Worm (Caenorhabditis elegans) whole organism, mixed stage, embryonic: ENCODE results near the gene W07G4.5.

Source experiments
- bed-3 ChIP-seq: fragments of 200-800 bp; sonication (Bioruptor generic); optimal IDR thresholded peaks from 3 replicates; lab custom pipeline; 2018; ENCODE audit warnings: mild to moderate bottlenecking, missing genetic modification characterization, moderate library complexity, missing compliant biosample characterization
- blmp-1 ChIP-seq: fragments of 150-350 bp; optimal IDR thresholded peaks from 2 replicates; lab custom pipeline; 2014; ENCODE audit warnings: missing biosample characterization, missing genetic modification characterization
- ceh-39 ChIP-seq: fragments of 150-350 bp; optimal IDR thresholded peaks from 2 replicates; lab custom pipeline; 2014; ENCODE audit warnings: missing biosample characterization, missing genetic modification characterization
- ceh-43 ChIP-seq: fragments of 200-800 bp; sonication (Bioruptor generic); optimal IDR thresholded peaks from 2 replicates; lab custom pipeline; 2018; ENCODE audit warnings: mild to moderate bottlenecking, missing genetic modification characterization, moderate library complexity, missing compliant biosample characterization
- ceh-83 ChIP-seq: fragments of 200-800 bp; sonication (Bioruptor generic); optimal IDR thresholded peaks from 2 replicates; lab custom pipeline; 2018; ENCODE audit warnings: mild to moderate bottlenecking, missing genetic modification characterization, missing compliant biosample characterization
- ces-1 ChIP-seq: fragments of 150-350 bp; optimal IDR thresholded peaks from 2 replicates; lab custom pipeline; 2014; ENCODE audit warnings: missing biosample characterization, missing genetic modification reagents, missing genetic modification characterization
- cnd-1 ChIP-seq: fragments of 200-800 bp; sonication (Bioruptor generic); optimal IDR thresholded peaks from 2 replicates; lab custom pipeline; 2018; ENCODE audit warnings: mild to moderate bottlenecking, missing genetic modification characterization, missing compliant biosample characterization
- drap-1 ChIP-seq: fragments of 200-800 bp; sonication (Bioruptor generic); optimal IDR thresholded peaks from 3 replicates; lab custom pipeline; 2018; ENCODE audit warnings: mild to moderate bottlenecking, missing genetic modification characterization, missing compliant biosample characterization
- elt-1 ChIP-seq: sonication (generic microtip); optimal IDR thresholded peaks from 2 replicates; lab custom pipeline; 2017; ENCODE audit warnings: missing genetic modification characterization, mild to moderate bottlenecking, missing compliant biosample characterization, antibody characterized with exemption, moderate library complexity, borderline replicate concordance; ENCODE audit not compliant: insufficient read depth
- elt-3 ChIP-seq: fragments of 150-350 bp; optimal IDR thresholded peaks from 2 replicates; lab custom pipeline; 2014; ENCODE audit warnings: missing biosample characterization, missing genetic modification characterization
- flh-1 ChIP-seq: fragments of 200-800 bp; sonication (Bioruptor generic); optimal IDR thresholded peaks from 2 replicates; lab custom pipeline; 2018; ENCODE audit warnings: mild to moderate bottlenecking, missing genetic modification characterization, moderate library complexity, missing compliant biosample characterization
- ham-2 ChIP-seq: fragments of 200-800 bp; sonication (Bioruptor generic); optimal IDR thresholded peaks from 2 replicates; lab custom pipeline; 2018; ENCODE audit warnings: mild to moderate bottlenecking, missing genetic modification characterization, missing compliant biosample characterization
- hlh-1 ChIP-seq: fragments of 150-350 bp; optimal IDR thresholded peaks from 2 replicates; lab custom pipeline; 2014; ENCODE audit warnings: missing biosample characterization, missing genetic modification reagents, missing genetic modification characterization
- lin-13 ChIP-seq: fragments of 150-350 bp; optimal IDR thresholded peaks from 2 replicates; lab custom pipeline; 2014; ENCODE audit warnings: missing biosample characterization, missing genetic modification characterization
- lin-32 ChIP-seq: fragments of 200-800 bp; sonication (Bioruptor generic); optimal IDR thresholded peaks from 2 replicates; lab custom pipeline; 2018; ENCODE audit warnings: mild to moderate bottlenecking, missing genetic modification characterization, missing compliant biosample characterization
- mab-5 ChIP-seq: fragments of 150-350 bp; optimal IDR thresholded peaks from 2 replicates; lab custom pipeline; 2014; ENCODE audit warnings: missing biosample characterization, missing genetic modification characterization
- mep-1 ChIP-seq: fragments of 150-350 bp; optimal IDR thresholded peaks from 2 replicates; lab custom pipeline; 2017; ENCODE audit warnings: missing biosample characterization, missing genetic modification reagents, missing genetic modification characterization, inconsistent platforms
- nhr-12 ChIP-seq: fragments of 150-350 bp; optimal IDR thresholded peaks from 2 replicates; lab custom pipeline; 2014; ENCODE audit warnings: missing biosample characterization, missing genetic modification characterization
- nhr-2 ChIP-seq: fragments of 150-350 bp; optimal IDR thresholded peaks from 2 replicates; lab custom pipeline; 2014; ENCODE audit warnings: missing biosample characterization, missing genetic modification characterization
- nhr-237 ChIP-seq: fragments of 150-350 bp; optimal IDR thresholded peaks from 2 replicates; lab custom pipeline; 2014; ENCODE audit warnings: missing biosample characterization, missing genetic modification characterization
- nhr-28 ChIP-seq: fragments of 150-350 bp; optimal IDR thresholded peaks from 2 replicates; lab custom pipeline; 2014; ENCODE audit warnings: missing biosample characterization, missing genetic modification characterization
- pha-4 ChIP-seq: fragments of 150-350 bp; optimal IDR thresholded peaks from 2 replicates; lab custom pipeline; 2018; ENCODE audit warnings: missing biosample characterization, missing genetic modification reagents, missing genetic modification characterization
- sem-2 ChIP-seq: fragments of 200-800 bp; sonication (Bioruptor generic); optimal IDR thresholded peaks from 2 replicates; lab custom pipeline; 2018; ENCODE audit warnings: mild to moderate bottlenecking, missing genetic modification characterization, missing compliant biosample characterization
- snpc-4 ChIP-seq: fragments of 150-350 bp; optimal IDR thresholded peaks from 2 replicates; lab custom pipeline; 2014; ENCODE audit warnings: missing biosample characterization, missing genetic modification characterization
- sptf-1 ChIP-seq: sonication (generic microtip); optimal IDR thresholded peaks from 2 replicates; lab custom pipeline; 2017; ENCODE audit warnings: mild to moderate bottlenecking, missing genetic modification characterization, moderate library complexity, missing compliant biosample characterization
- tbx-8 ChIP-seq: fragments of 200-800 bp; sonication (Bioruptor generic); optimal IDR thresholded peaks from 2 replicates; lab custom pipeline; 2018; ENCODE audit warnings: mild to moderate bottlenecking, missing genetic modification characterization, moderate library complexity, missing compliant biosample characterization
- unc-120 ChIP-seq: sonication (generic microtip); optimal IDR thresholded peaks from 2 replicates; lab custom pipeline; 2017; ENCODE audit warnings: missing genetic modification characterization, missing compliant biosample characterization; ENCODE audit not compliant: poor library complexity, severe bottlenecking
- unc-39 ChIP-seq: fragments of 150-350 bp; optimal IDR thresholded peaks from 2 replicates; lab custom pipeline; 2014; ENCODE audit warnings: missing biosample characterization, missing genetic modification characterization
- unc-62 ChIP-seq: fragments of 150-350 bp; optimal IDR thresholded peaks from 2 replicates; lab custom pipeline; 2014; ENCODE audit warnings: missing biosample characterization, missing genetic modification reagents, missing genetic modification characterization
- zip-8 ChIP-seq: fragments of 150-350 bp; optimal IDR thresholded peaks from 2 replicates; lab custom pipeline; 2014; ENCODE audit warnings: missing biosample characterization, missing genetic modification characterization
- ztf-11 ChIP-seq: fragments of 150-350 bp; optimal IDR thresholded peaks from 2 replicates; lab custom pipeline; 2014; ENCODE audit warnings: missing biosample characterization, missing genetic modification characterization

W07G4.5 gene

DNA sequence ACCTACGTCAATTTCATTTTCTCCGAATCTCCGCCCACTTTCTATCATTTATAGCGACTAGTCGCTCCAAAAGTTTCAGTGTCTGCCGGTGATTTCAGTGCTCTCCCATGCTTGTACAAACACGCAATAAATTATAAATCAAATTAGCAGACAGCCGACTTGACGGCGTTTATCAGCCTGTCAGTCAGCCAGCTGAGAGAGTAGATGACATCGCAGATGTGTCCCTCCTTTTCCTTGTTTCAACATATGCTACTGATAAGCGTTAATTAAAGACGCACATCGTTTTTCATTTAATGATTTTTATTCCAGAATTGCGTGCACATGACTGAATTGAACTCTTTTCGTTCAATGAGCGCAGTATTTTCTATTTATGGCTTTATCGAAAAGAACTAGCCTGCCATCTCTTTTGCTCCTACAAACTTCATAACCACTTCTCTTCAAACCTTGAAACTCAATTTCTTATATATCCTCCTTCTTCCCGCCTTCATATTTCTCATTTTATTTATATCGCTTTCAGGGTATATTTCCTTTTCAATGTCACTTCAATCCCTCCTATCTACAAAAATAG, 4.5 kb upstream of the W07G4.5 start, which contains the start of gene lap-2:
TSS of gene lap-2 (plus strand) at position 518 of the 568 bp plus-strand sequence.
- TF ChIP-seq flh-1 (GFP tag; lab: Kevin White, UChicago) = no peak
- peak; percentile 71 for TF ChIP-seq unc-62 (GFP tag; lab: Kevin White, UChicago)

DNA sequence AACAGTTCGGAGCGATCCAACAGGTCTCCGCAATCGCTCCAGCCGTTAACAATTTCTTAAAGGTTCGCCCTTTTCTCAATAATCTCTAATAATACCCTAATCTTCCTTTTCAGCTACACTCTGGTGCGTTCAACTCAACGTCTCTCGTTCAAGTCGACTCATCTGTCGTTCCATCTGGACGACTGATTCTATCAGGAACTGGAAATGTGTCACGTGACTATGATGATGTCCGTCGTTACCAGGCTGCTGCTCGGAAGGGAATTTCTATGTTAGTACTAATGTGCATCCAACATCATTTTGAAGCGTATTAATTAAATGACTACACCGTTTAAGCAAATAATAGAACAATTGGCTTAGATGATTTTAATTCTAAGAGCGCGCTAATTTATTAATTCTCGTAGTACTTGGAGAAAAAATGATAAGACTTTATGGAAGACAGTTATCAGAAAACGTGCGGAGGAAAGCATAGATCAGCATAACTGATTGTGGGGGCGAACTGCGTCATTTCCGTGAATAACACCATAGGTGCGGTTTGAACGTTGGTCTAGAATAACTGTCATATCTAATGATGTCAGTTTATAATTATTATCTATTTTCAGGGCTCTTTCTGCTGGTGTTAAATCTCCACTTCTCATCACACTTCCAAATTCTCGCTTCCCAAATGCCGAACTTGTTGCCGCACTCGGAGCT, 3.8 kb upstream of the W07G4.5 start:
- no peak for TF ChIP-seq lin-32 (GFP tag; lab: Kevin White, UChicago)
- TF ChIP-seq ztf-11 = no peak
- no peak for TF ChIP-seq flh-1 (GFP tag; lab: Kevin White, UChicago)
- TF ChIP-seq bed-3 (GFP tag; lab: Kevin White, UChicago) = no peak
- no peak for TF ChIP-seq unc-39 (tag; lab: Kevin White, UChicago)
- no peak for TF ChIP-seq elt-3 (tag; lab: Kevin White, UChicago)
- TF ChIP-seq unc-120 = no peak
- TF ChIP-seq hlh-1 (tag; lab: Kevin White, UChicago) = no peak
- TF ChIP-seq snpc-4 (tag; lab: Kevin White, UChicago) = no peak
- TF ChIP-seq ceh-43 (GFP tag; lab: Kevin White, UChicago) = no peak
- no peak for TF ChIP-seq ceh-39
- TF ChIP-seq zip-8 (tag; lab: Kevin White, UChicago) = no peak
- no peak for TF ChIP-seq cnd-1 (tag; lab: Kevin White, UChicago)
- TF ChIP-seq, all 35 proteins: peak for 0

ce11 chrV:13045017-13045416, 2.8 kb upstream of the W07G4.5 start:
- TF ChIP-seq elt-1 (tag; lab: Kevin White, UChicago) = no peak
- no peak for TF ChIP-seq unc-120

- TF ChIP-seq unc-120 (no peak), ces-1 (GFP tag; lab: Kevin White, UChicago) (no peak), flh-1 (GFP tag; lab: Kevin White, UChicago) (no peak), mab-5 (no peak), sem-2 (GFP tag; lab: Kevin White, UChicago) (no peak), ceh-83 (GFP tag; lab: Kevin White, UChicago) (no peak), bed-3 (GFP tag; lab: Kevin White, UChicago) (no peak), ham-2 (GFP tag; lab: Kevin White, UChicago) (no peak), lin-32 (GFP tag; lab: Kevin White, UChicago) (no peak), lin-13 (tag; lab: Kevin White, UChicago) (no peak), tbx-8 (GFP tag; lab: Kevin White, UChicago) (no peak), ztf-11 (no peak), pha-4 (no peak), nhr-237 (tag; lab: Kevin White, UChicago) (no peak)
These were observed 1.4 kb upstream of the W07G4.5 start for ce11 chrV:13046125-13047123.

DNA sequence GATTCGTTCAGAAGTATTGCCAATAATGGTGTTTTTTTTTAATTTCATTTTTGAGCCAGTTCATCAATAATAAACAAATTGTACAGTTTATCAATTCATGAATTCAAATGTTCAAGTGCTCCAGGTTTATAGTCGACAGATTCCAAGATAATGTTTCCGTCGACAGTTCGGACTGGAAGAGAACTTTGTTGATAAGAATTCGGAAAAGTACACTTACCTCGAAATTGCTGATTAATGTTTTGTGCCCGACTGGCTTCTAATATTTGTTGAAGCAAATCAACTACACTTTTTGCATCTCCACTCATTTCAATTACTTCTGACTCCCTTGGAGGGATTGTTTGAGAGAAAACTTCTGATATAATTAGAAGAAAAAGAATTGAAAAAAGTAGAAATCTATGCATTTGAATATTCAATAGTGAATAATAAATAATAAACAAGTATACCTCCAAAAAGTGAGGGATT, 1.4 kb downstream of the W07G4.5 start, which contains the start of gene W07G4.8:
TSS of gene W07G4.8 (minus strand) at position 412 of the 462 bp plus-strand sequence.
- no peak for TF ChIP-seq lin-13 (tag; lab: Kevin White, UChicago)
- no peak for TF ChIP-seq unc-62 (GFP tag; lab: Kevin White, UChicago)
- TF ChIP-seq, all 35 proteins: peak for 0

DNA sequence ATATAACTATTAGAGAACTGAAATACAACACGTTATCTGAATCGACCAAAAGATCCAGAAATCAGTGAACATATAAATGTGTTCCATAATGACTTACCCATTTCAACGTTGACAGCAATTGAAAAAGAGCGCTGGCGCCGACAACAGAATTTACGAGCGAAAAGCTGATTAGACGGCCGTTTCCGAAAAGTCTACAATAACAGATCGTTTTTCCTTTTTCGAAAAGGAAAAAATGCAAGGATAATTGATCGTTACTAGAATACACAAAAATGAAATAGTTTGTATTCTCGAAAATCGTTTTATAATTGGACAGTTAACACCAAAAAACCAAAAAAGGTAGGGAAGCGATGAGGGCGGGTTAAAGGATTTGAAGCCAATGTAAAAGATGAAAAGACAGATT, 5.9 kb downstream of the W07G4.5 start, which contains the start of gene srr-1:
TSS of gene srr-1 (minus strand) at position 101 of the 400 bp plus-strand sequence.
- TF ChIP-seq tbx-8 (GFP tag; lab: Kevin White, UChicago) = no peak
- TF ChIP-seq unc-62 (GFP tag; lab: Kevin White, UChicago) = no peak
- TF ChIP-seq sptf-1 = no peak
- TF ChIP-seq pha-4 = no peak
- no peak for TF ChIP-seq nhr-237 (tag; lab: Kevin White, UChicago)
- TF ChIP-seq lin-32 (GFP tag; lab: Kevin White, UChicago) = no peak
- TF ChIP-seq nhr-28 (tag; lab: Kevin White, UChicago) = no peak
- TF ChIP-seq nhr-2 (tag; lab: Kevin White, UChicago) = no peak
- no peak for TF ChIP-seq ceh-83 (GFP tag; lab: Kevin White, UChicago)
- no peak for TF ChIP-seq nhr-12 (tag; lab: Kevin White, UChicago)
- TF ChIP-seq bed-3 (GFP tag; lab: Kevin White, UChicago) = no peak
- TF ChIP-seq hlh-1 (tag; lab: Kevin White, UChicago) = no peak
- TF ChIP-seq drap-1 (GFP tag; lab: Kevin White, UChicago) = no peak
- TF ChIP-seq blmp-1 = no peak
- TF ChIP-seq sem-2 (GFP tag; lab: Kevin White, UChicago) = no peak
- no peak for TF ChIP-seq mep-1 (tag; lab: Kevin White, UChicago)
- no peak for TF ChIP-seq mab-5
- TF ChIP-seq, all 35 proteins: peak for 0
